Worm (Caenorhabditis elegans) whole organism, L3 larva: Measurements from ENCODE around the gene ZK686.3.

Source experiments
- ZK546.5 ChIP-seq: sonication (generic microtip); optimal IDR thresholded peaks from 2 replicates; lab custom pipeline; 2017; ENCODE audit warnings: missing biosample characterization, missing genetic modification characterization
- ceh-16 ChIP-seq: sonication (generic microtip); optimal IDR thresholded peaks from 2 replicates; lab custom pipeline; 2017; ENCODE audit warnings: missing biosample characterization, missing genetic modification characterization
- ceh-82 ChIP-seq: fragments of 150-350 bp; optimal IDR thresholded peaks from 2 replicates; lab custom pipeline; 2014; ENCODE audit warnings: missing biosample characterization, missing genetic modification characterization
- egl-5 ChIP-seq: fragments of 150-350 bp; optimal IDR thresholded peaks from 2 replicates; lab custom pipeline; 2017; ENCODE audit warnings: missing biosample characterization, missing genetic modification reagents, missing genetic modification characterization, inconsistent platforms
- eor-1 ChIP-seq, 2 experiments: fragments of 150-350 bp; optimal IDR thresholded peaks; 2 replicates each; lab custom pipeline; 2014 to 2018; ENCODE audit warnings: missing biosample characterization in 2 of 2, missing genetic modification characterization in 2 of 2
- jun-1 ChIP-seq: fragments of 150-350 bp; optimal IDR thresholded peaks from 2 replicates; lab custom pipeline; 2014; ENCODE audit warnings: missing biosample characterization, missing genetic modification reagents, missing genetic modification characterization
- mdl-1 ChIP-seq: fragments of 150-350 bp; optimal IDR thresholded peaks from 2 replicates; lab custom pipeline; 2014; ENCODE audit warnings: missing biosample characterization, missing genetic modification characterization
- nfya-1 ChIP-seq: sonication (generic microtip); optimal IDR thresholded peaks from 2 replicates; lab custom pipeline; 2017; ENCODE audit warnings: missing genetic modification characterization, mild to moderate bottlenecking, missing compliant biosample characterization, antibody characterized with exemption, moderate library complexity; ENCODE audit not compliant: insufficient read depth
- nhr-12 ChIP-seq: fragments of 150-350 bp; optimal IDR thresholded peaks from 2 replicates; lab custom pipeline; 2014; ENCODE audit warnings: missing biosample characterization, missing genetic modification characterization
- nhr-23 ChIP-seq: fragments of 150-350 bp; optimal IDR thresholded peaks from 2 replicates; lab custom pipeline; 2014; ENCODE audit warnings: missing biosample characterization, missing genetic modification reagents, missing genetic modification characterization
- nhr-25 ChIP-seq: sonication (generic microtip); optimal IDR thresholded peaks from 2 replicates; lab custom pipeline; 2017; ENCODE audit warnings: missing biosample characterization, missing genetic modification characterization
- pqm-1 ChIP-seq: fragments of 150-350 bp; optimal IDR thresholded peaks from 2 replicates; lab custom pipeline; 2017; ENCODE audit warnings: missing biosample characterization, missing genetic modification characterization, inconsistent platforms
- snpc-4 ChIP-seq: fragments of 150-350 bp; optimal IDR thresholded peaks from 2 replicates; lab custom pipeline; 2014; ENCODE audit warnings: missing biosample characterization, missing genetic modification characterization
- unc-39 ChIP-seq: sonication (generic microtip); optimal IDR thresholded peaks from 4 replicates; lab custom pipeline; 2017; ENCODE audit warnings: missing biosample characterization, missing genetic modification characterization

ce11 chrIII:7721513-7721912 is 47.4 kb downstream of the ZK686.3 start:
- no peak for TF ChIP-seq unc-39 (tag; lab: Kevin White, UChicago)
- TF ChIP-seq pqm-1 (tag; lab: Kevin White, UChicago): no peak
- no peak for TF ChIP-seq ceh-82
- peak; percentile 20 for TF ChIP-seq egl-5 (tag; lab: Kevin White, UChicago)
- no peak for TF ChIP-seq nfya-1 (tag; lab: Kevin White, UChicago)
- no peak for TF ChIP-seq jun-1 (tag; lab: Kevin White, UChicago)
- no peak for TF ChIP-seq snpc-4 (tag; lab: Kevin White, UChicago)
- no peak for TF ChIP-seq ZK546.5
- no peak for TF ChIP-seq mdl-1 (tag; lab: Kevin White, UChicago)
- TF ChIP-seq nhr-25 (tag; lab: Kevin White, UChicago): no peak
- no peak for TF ChIP-seq nhr-12 (tag; lab: Kevin White, UChicago)
- TF ChIP-seq eor-1 (tag; optimal IDR thresholded peaks at IDR 0.05; lab: Kevin White, UChicago): no peak
- TF ChIP-seq ceh-16: no peak
- TF ChIP-seq nhr-23 (tag; lab: Kevin White, UChicago): no peak
